Fruit fly (Drosophila melanogaster) Kc167 (cell line): Measurements from ENCODE around the gene Vps36.

Source experiments
- Myc ChIP-seq: fragments of >200 bp; optimal IDR thresholded peaks from 2 replicates; lab custom pipeline; 2017; ENCODE audit warnings: missing external identifiers
- Sin3A ChIP-seq: fragments of >200 bp; optimal IDR thresholded peaks from 2 replicates; lab custom pipeline; 2018; ENCODE audit warnings: missing external identifiers
- h ChIP-seq: fragments of >200 bp; optimal IDR thresholded peaks from 3 replicates; lab custom pipeline; 2018; ENCODE audit warnings: missing external identifiers
- insv ChIP-seq: fragments of >200 bp; optimal IDR thresholded peaks from 3 replicates; lab custom pipeline; 2018; ENCODE audit warnings: missing external identifiers
- psq ChIP-seq: fragments of >200 bp; optimal IDR thresholded peaks from 2 replicates; lab custom pipeline; 2017; ENCODE audit warnings: missing external identifiers
- ttk ChIP-seq: sonication (Bioruptor generic); optimal IDR thresholded peaks from 2 replicates; lab custom pipeline; 2017; ENCODE audit warnings: missing external identifiers

The Vps36 gene

DNA sequence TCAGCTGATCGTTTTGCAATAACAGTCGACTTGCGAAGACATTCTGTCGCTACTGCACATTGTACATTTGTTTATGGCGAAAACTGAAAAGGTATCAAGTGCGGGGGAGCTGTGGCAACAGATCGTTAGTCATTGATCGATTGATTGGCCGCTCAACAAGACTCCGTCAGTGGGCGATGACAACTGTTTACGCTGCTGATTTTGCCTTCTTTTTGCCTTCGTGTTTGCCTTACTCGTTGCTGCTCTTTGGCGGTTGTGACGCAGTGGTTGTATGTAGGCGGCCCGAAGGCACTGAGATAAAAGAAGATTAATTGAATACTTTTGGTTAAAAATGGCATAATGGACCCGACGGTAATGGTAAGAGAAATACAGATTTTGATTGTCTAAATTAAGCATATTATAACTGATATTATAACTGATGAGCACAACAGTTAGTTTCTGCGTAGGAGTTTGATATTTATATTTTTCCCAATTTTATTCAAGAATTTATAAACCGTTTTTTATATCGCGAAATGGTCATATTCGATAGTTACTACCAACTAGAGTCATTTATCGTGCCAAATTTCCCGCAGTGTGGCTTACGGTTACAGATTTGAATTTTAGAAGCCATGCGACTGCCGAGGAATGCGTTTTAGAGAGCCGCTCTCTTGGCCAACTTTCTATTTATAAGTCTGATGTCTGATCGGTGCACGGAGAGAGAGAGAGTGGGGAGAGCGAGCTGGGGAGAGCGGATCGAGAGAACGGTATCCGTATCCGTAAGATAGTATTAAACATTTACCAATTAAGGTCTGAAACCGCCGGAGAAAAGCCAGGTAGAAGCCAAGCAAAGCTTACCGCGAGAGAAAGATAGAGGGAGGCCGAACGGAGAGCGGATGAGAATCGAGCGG, 36.1 kb downstream of the Vps36 start:
- TF ChIP-seq Myc (lab: Kevin White, UChicago): no peak
- TF ChIP-seq ttk (lab: Kevin White, UChicago): no peak
- TF ChIP-seq insv (lab: Kevin White, UChicago): no peak
- TF ChIP-seq h: no peak
- no peak for TF ChIP-seq Sin3A
- no peak for TF ChIP-seq psq

DNA sequence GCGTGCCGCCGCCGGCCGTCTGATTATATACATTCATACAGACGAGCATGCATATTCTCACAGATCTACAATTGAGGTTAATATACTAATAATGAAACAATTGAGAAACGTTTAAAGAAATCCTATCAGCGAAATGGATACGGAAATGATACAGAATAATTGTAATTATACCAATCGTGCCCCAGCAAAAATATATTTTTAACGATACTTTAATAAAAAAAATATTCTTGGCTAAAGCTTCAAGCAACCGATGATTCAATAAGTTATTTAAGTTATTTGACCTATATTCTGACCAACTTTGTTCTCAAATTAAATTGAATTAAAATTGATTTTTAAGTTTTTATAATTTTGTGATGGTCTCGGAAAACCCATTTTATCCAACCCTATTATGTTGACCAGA, 36.8 kb downstream of the Vps36 start:
- no peak for TF ChIP-seq Sin3A
- no peak for TF ChIP-seq insv (lab: Kevin White, UChicago)
- no peak for TF ChIP-seq Myc (lab: Kevin White, UChicago)
- TF ChIP-seq h: no peak
- TF ChIP-seq ttk (lab: Kevin White, UChicago): no peak
- no peak for TF ChIP-seq psq

DNA sequence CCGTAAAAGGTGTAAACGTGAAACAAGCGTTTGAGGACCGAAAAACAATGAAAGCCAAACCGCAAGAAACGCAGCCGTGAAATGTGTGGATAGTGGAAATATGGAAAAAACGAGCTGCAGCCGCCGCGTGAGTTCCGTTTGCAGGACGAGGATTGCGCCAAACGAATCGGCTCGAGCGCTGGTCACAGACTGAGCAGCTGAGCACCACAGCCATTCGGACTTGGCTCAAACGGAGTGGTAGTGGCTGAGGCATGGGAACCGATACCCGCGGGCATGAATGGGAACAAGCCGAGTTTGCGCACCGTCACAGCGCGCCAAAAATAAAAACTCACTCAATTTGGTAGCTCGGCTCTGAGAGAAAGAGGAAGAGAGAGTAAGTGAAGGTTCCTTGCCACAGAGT, 38.3 kb downstream of the Vps36 start, which contains the start of gene CG10089:
TSS of gene CG10089 (minus strand) at position 181 of the 400 bp plus-strand sequence.
- TF ChIP-seq Sin3A (no peak), Myc (lab: Kevin White, UChicago) (no peak), h (no peak), ttk (lab: Kevin White, UChicago) (no peak), psq (no peak), insv (lab: Kevin White, UChicago) (no peak)
